Fruit fly (Drosophila melanogaster): ENCODE data around the gene Ddx56.

Gene Ddx56

DNA sequence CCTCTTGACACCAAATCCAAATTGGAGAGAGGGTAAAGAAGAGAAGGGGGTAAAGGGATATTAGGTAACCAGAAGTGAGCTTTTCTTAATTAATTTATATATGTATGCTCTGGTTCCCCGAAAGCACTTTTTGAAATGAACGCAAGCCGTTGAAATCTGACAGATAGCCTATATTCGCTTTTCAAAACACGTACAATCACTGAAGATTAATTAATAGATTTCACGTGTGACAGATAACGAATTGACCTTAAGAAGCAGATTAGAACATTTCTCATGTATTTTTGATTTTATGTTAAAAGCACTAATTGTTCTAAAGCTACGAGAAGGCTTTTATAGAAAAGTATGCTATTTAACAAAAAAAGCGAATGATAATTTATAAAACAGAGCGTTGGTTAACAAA is 50.7 kb downstream of the Ddx56 start (continued):
- no peak for TF ChIP-seq CG32532 (GFP tag; IDR thresholded peaks at IDR 0.05)
- peak; percentile 65 for TF ChIP-seq mirr (GFP tag; optimal IDR thresholded peaks at IDR 0.05)
- no peak for TF ChIP-seq mld (GFP tag; IDR thresholded peaks at IDR 0.05; ENCODE audit: partially characterized antibody)
- no peak for TF ChIP-seq CG13424 (tag; optimal IDR thresholded peaks at IDR 0.05)
